Fruit fly (Drosophila melanogaster) whole organism, embryonic: ENCODE data around the gene CG31103.

Experiments used
- Aef1 ChIP-seq: fragments of 200-800 bp; sonication (Bioruptor generic); IDR thresholded peaks from 3 replicates; pipeline ENCODE4 v1.3.6; 2022; ENCODE audit warnings: missing biosample characterization, missing genetic modification characterization
- Antp ChIP-seq: fragments of 200-800 bp; sonication (Bioruptor generic); optimal IDR thresholded peaks from 3 replicates; lab custom pipeline; 2016; ENCODE audit warnings: missing biosample characterization, missing genetic modification characterization
- B-H1 ChIP-seq: fragments of 200-800 bp; sonication (Bioruptor generic); IDR thresholded peaks from 3 replicates; pipeline ENCODE4 v1.3.6; 2022; ENCODE audit warnings: missing biosample characterization, missing genetic modification characterization
- Bgb ChIP-seq: fragments of 200-800 bp; sonication (Bioruptor generic); IDR thresholded peaks from 2 replicates; pipeline ENCODE4 v1.3.6; 2022; ENCODE audit warnings: missing biosample characterization, missing genetic modification characterization; ENCODE audit not compliant: partially characterized antibody
- CG11696 ChIP-seq: fragments of 200-800 bp; sonication (Bioruptor generic); IDR thresholded peaks from 2 replicates; pipeline ENCODE4 v1.3.6; 2022; ENCODE audit warnings: missing biosample characterization, missing genetic modification characterization
- CG14014 ChIP-seq: fragments of 200-800 bp; sonication (Bioruptor generic); IDR thresholded peaks from 2 replicates; pipeline ENCODE4 v1.3.6; 2022; ENCODE audit warnings: missing biosample characterization, missing genetic modification characterization
- CG17186 ChIP-seq: fragments of 200-800 bp; sonication (Bioruptor generic); optimal IDR thresholded peaks from 3 replicates; lab custom pipeline; 2017; ENCODE audit warnings: missing biosample characterization, missing genetic modification reagents, missing genetic modification characterization
- CG1792 ChIP-seq: fragments of 200-800 bp; sonication (Bioruptor generic); optimal IDR thresholded peaks from 2 replicates; lab custom pipeline; 2016; ENCODE audit warnings: missing biosample characterization, missing genetic modification characterization
- CG1832 ChIP-seq: fragments of 200-800 bp; sonication (Bioruptor generic); optimal IDR thresholded peaks from 2 replicates; lab custom pipeline; 2017; ENCODE audit warnings: missing biosample characterization, mild to moderate bottlenecking, missing genetic modification characterization, inconsistent platforms
- CG2678 ChIP-seq: fragments of 200-800 bp; sonication (Bioruptor generic); optimal IDR thresholded peaks from 3 replicates; lab custom pipeline; 2019; ENCODE audit warnings: missing biosample characterization, mild to moderate bottlenecking, missing genetic modification characterization, moderate library complexity
- CG2712 ChIP-seq: fragments of 200-800 bp; optimal IDR thresholded peaks from 3 replicates; lab custom pipeline; 2019; ENCODE audit warnings: missing biosample characterization, mild to moderate bottlenecking, missing genetic modification characterization, moderate library complexity
- CG3163 ChIP-seq: fragments of 200-800 bp; sonication (Bioruptor generic); optimal IDR thresholded peaks from 3 replicates; lab custom pipeline; 2016; ENCODE audit warnings: missing biosample characterization, missing genetic modification characterization
- CG32772 ChIP-seq: fragments of 200-800 bp; sonication (Bioruptor generic); IDR thresholded peaks from 2 replicates; pipeline ENCODE4 v1.3.6; 2022; ENCODE audit warnings: missing biosample characterization, missing genetic modification characterization
- CG3726 ChIP-seq: fragments of 200-800 bp; sonication (Bioruptor generic); IDR thresholded peaks from 3 replicates; pipeline ENCODE4, ENCODE4 v1.3.6; 2022; ENCODE audit warnings: missing biosample characterization, missing genetic modification characterization
- CG4424 ChIP-seq: fragments of 200-800 bp; sonication (Bioruptor generic); optimal IDR thresholded peaks from 3 replicates; lab custom pipeline; 2016; ENCODE audit warnings: missing biosample characterization, missing genetic modification characterization
- CG4730 ChIP-seq: fragments of 200-800 bp; sonication (Bioruptor generic); IDR thresholded peaks from 2 replicates; pipeline ENCODE4 v1.3.6; 2022; ENCODE audit warnings: missing biosample characterization, missing genetic modification characterization
- CG6175 ChIP-seq: fragments of 200-800 bp; sonication (Bioruptor generic); IDR thresholded peaks from 3 replicates; pipeline ENCODE4 v1.3.6; 2022; ENCODE audit warnings: missing biosample characterization, missing genetic modification characterization
- CG7928 ChIP-seq: fragments of 200-800 bp; sonication (Bioruptor generic); optimal IDR thresholded peaks from 2 replicates; lab custom pipeline; 2017; ENCODE audit warnings: missing biosample characterization, mild to moderate bottlenecking, missing genetic modification characterization
- CG7987 ChIP-seq: fragments of 200-800 bp; sonication (Bioruptor generic); optimal IDR thresholded peaks from 2 replicates; lab custom pipeline; 2018; ENCODE audit warnings: missing biosample characterization, mild to moderate bottlenecking, missing genetic modification characterization, moderate library complexity
- CG9609 ChIP-seq: fragments of 200-800 bp; sonication (Bioruptor generic); optimal IDR thresholded peaks from 3 replicates; lab custom pipeline; 2016; ENCODE audit warnings: missing biosample characterization, missing genetic modification characterization
- CG9932 ChIP-seq: fragments of 200-800 bp; sonication (Bioruptor generic); IDR thresholded peaks from 2 replicates; pipeline ENCODE4 v1.3.6; 2022; ENCODE audit warnings: missing biosample characterization, missing genetic modification characterization
- CoRest ChIP-seq: fragments of 200-800 bp; sonication (Bioruptor generic); optimal IDR thresholded peaks from 3 replicates; lab custom pipeline; 2018; ENCODE audit warnings: missing biosample characterization, mild to moderate bottlenecking, missing genetic modification characterization, moderate library complexity
- Dek ChIP-seq: fragments of 200-800 bp; sonication (Bioruptor generic); optimal IDR thresholded peaks from 3 replicates; lab custom pipeline; 2019; ENCODE audit warnings: missing biosample characterization, mild to moderate bottlenecking, missing genetic modification characterization, moderate library complexity
- E2f1 ChIP-seq: fragments of 200-800 bp; sonication (Bioruptor generic); IDR thresholded peaks from 2 replicates; pipeline ENCODE4 v1.3.6; 2022; ENCODE audit warnings: missing biosample characterization, missing genetic modification characterization
- Fer2 ChIP-seq: fragments of 200-800 bp; sonication (Bioruptor generic); optimal IDR thresholded peaks from 2 replicates; lab custom pipeline; 2018; ENCODE audit warnings: missing biosample characterization, mild to moderate bottlenecking, missing genetic modification characterization, moderate library complexity
- Hsf ChIP-seq: fragments of 200-800 bp; sonication (Bioruptor generic); optimal IDR thresholded peaks from 3 replicates; lab custom pipeline; 2016; ENCODE audit warnings: missing biosample characterization, missing genetic modification characterization
- Lhr ChIP-seq: fragments of 200-800 bp; sonication (Bioruptor generic); optimal IDR thresholded peaks from 3 replicates; lab custom pipeline; 2017; ENCODE audit warnings: mild to moderate bottlenecking, missing biosample characterization, missing genetic modification reagents, missing genetic modification characterization
- Lpt ChIP-seq: fragments of >200 bp; optimal IDR thresholded peaks from 2 replicates; lab custom pipeline; 2018; ENCODE audit warnings: missing biosample characterization, missing genetic modification characterization
- Scr ChIP-seq: fragments of 200-800 bp; sonication (Bioruptor generic); IDR thresholded peaks from 2 replicates; pipeline ENCODE4 v1.3.6; 2022; ENCODE audit warnings: missing biosample characterization, missing genetic modification characterization; ENCODE audit not compliant: partially characterized antibody
- Sin3A ChIP-seq: fragments of >200 bp; optimal IDR thresholded peaks from 2 replicates; lab custom pipeline; 2018
- Stat92E ChIP-seq, 3 experiments: fragments of >200 bp in 2 of 3; fragments of 200-800 bp in 1 of 3; sonication (Bioruptor generic) in 1 of 3; optimal IDR thresholded peaks; 2 replicates each; lab custom pipeline; 2017 to 2019; ENCODE audit warnings: missing biosample characterization in 3 of 3, missing genetic modification characterization in 3 of 3, mild to moderate bottlenecking in 1 of 3, moderate library complexity in 1 of 3
- Xbp1 ChIP-seq: fragments of 200-800 bp; sonication (Bioruptor generic); optimal IDR thresholded peaks from 3 replicates; lab custom pipeline; 2016; ENCODE audit warnings: missing biosample characterization, mild to moderate bottlenecking, missing genetic modification characterization
- ac ChIP-seq: fragments of 200-800 bp; sonication (Bioruptor generic); optimal IDR thresholded peaks from 3 replicates; lab custom pipeline; 2017; ENCODE audit warnings: missing biosample characterization, mild to moderate bottlenecking, missing genetic modification characterization
- bab2 ChIP-seq: fragments of 200-800 bp; sonication (Bioruptor generic); optimal IDR thresholded peaks from 2 replicates; lab custom pipeline; 2016; ENCODE audit warnings: missing biosample characterization, missing genetic modification characterization
- crc ChIP-seq: fragments of 200-800 bp; sonication (Bioruptor generic); optimal IDR thresholded peaks from 2 replicates; lab custom pipeline; 2016; ENCODE audit warnings: missing biosample characterization, missing genetic modification characterization
- fd96Cb ChIP-seq: fragments of 200-800 bp; sonication (Bioruptor generic); optimal IDR thresholded peaks from 2 replicates; lab custom pipeline; 2018; ENCODE audit warnings: missing biosample characterization, mild to moderate bottlenecking, missing genetic modification characterization, moderate library complexity
- fu2 ChIP-seq: fragments of 200-800 bp; sonication (Bioruptor generic); optimal IDR thresholded peaks from 2 replicates; lab custom pipeline; 2016; ENCODE audit warnings: missing biosample characterization, missing genetic modification characterization
- grau ChIP-seq: fragments of 200-800 bp; optimal IDR thresholded peaks from 3 replicates; lab custom pipeline; 2019; ENCODE audit warnings: missing biosample characterization, mild to moderate bottlenecking, missing genetic modification characterization, moderate library complexity
- nmo ChIP-seq: fragments of 200-800 bp; sonication (Bioruptor generic); optimal IDR thresholded peaks from 2 replicates; lab custom pipeline; 2018; ENCODE audit warnings: missing biosample characterization, mild to moderate bottlenecking, missing genetic modification characterization, moderate library complexity
- odd ChIP-seq: fragments of 200-800 bp; sonication (Bioruptor generic); optimal IDR thresholded peaks from 2 replicates; lab custom pipeline; 2017; ENCODE audit warnings: missing biosample characterization, mild to moderate bottlenecking, missing genetic modification characterization
- pfk ChIP-seq: fragments of 200-800 bp; sonication (Bioruptor generic); optimal IDR thresholded peaks from 2 replicates; lab custom pipeline; 2018; ENCODE audit warnings: missing biosample characterization, mild to moderate bottlenecking, missing genetic modification characterization, moderate library complexity
- prd ChIP-seq, 3 experiments: fragments of >200 bp in 2 of 3; fragments of 200-800 bp in 1 of 3; sonication (Bioruptor generic) in 1 of 3; optimal IDR thresholded peaks in 2 of 3; IDR thresholded peaks in 1 of 3; 2 replicates in 2 of 3; 3 replicates in 1 of 3; pipeline versions ENCODE4 v1.3.6 to Lab custom; 2017 to 2022; ENCODE audit warnings: missing biosample characterization in 1 of 3, missing genetic modification characterization in 1 of 3
- sens ChIP-seq: fragments of 200-800 bp; sonication (Bioruptor generic); peaks from one replicate; lab custom pipeline; 2016; ENCODE audit warnings: missing biosample characterization, missing genetic modification characterization
- slbo ChIP-seq: fragments of 200-800 bp; sonication (Bioruptor generic); IDR thresholded peaks from 2 replicates; pipeline ENCODE4 v1.3.6; 2022; ENCODE audit warnings: missing biosample characterization, missing genetic modification characterization
- sqz ChIP-seq: fragments of 200-800 bp; sonication (Bioruptor generic); optimal IDR thresholded peaks from 3 replicates; lab custom pipeline; 2018; ENCODE audit warnings: missing biosample characterization, mild to moderate bottlenecking, missing genetic modification characterization
- tgo ChIP-seq: fragments of 200-800 bp; sonication (Bioruptor generic); IDR thresholded peaks from 3 replicates; pipeline ENCODE4 v1.3.6; 2022; ENCODE audit warnings: missing biosample characterization, missing genetic modification characterization
- tx ChIP-seq: fragments of 200-800 bp; sonication (Bioruptor generic); optimal IDR thresholded peaks from 2 replicates; lab custom pipeline; 2016; ENCODE audit warnings: missing biosample characterization, missing genetic modification characterization
- wor ChIP-seq: fragments of 200-800 bp; sonication (Bioruptor generic); IDR thresholded peaks from 2 replicates; pipeline ENCODE4 v1.3.6; 2022; ENCODE audit warnings: missing biosample characterization, missing genetic modification characterization
- zen2 ChIP-seq: fragments of 200-800 bp; sonication (Bioruptor generic); IDR thresholded peaks from 3 replicates; pipeline ENCODE4 v1.3.6; 2022; ENCODE audit warnings: missing biosample characterization, missing genetic modification characterization; ENCODE audit not compliant: partially characterized antibody

Gene CG31103

DNA sequence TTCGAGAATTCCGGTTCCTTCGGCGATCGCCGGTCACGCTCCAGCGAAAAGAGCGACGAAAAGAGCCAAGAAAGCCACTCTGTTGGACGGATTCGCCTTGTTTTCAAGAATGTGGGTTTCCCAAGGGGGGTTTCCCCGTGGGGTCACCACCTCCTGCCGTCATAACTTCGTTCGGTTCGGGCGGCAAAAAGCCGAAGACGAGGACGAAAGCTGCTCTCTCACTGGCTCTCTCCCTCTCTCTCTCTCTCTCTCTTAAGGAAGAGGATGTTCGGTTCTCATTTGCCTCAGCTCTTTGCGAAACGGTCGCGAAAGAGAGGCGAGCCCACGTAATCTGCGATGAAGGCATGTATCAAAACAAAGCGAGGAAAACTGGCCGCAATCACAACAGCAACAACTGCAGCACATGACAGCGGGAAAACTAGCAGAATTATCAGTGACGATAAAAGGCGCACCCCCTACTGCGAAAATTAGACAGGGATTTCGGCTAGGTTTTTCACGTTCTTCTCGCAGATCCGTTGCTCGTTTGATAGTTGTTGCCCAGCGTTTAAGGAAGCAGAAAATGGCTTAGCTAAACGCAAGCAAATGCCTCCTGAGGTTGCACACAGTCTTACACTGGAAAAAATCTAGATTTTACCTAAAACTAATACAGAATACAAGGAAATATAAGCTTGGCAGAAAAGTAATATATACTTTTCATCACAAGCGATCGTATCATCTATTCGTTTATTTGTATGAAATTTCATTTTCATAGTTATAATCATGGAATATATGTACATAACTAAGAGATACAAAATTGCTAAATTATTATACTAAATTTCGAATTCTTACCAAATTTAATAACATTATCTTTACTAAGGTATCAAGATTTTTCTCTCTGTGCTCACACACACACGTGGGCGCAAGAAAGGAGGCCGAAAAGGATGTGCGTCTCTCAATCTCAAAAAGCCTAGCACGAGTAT is 35.4 kb upstream of the CG31103 start, which contains the start of gene dan (continued):
- TF ChIP-seq zen2 (no peak), tgo (GFP tag; lab: Robert Waterston, UW) (no peak), sens (GFP tag; lab: Kevin White, UChicago) (peak; percentile 83), CG17186 (GFP tag; lab: Kevin White, UChicago) (no peak), grau (peak; percentile 68), CoRest (peak; percentile 68), sqz (GFP tag; lab: Kevin White, UChicago) (no peak), E2f1 (GFP tag; lab: Robert Waterston, UW) (no peak), CG2712 (tag; lab: Kevin White, UChicago) (peak; percentile 66), Scr (no peak), wor (GFP tag; lab: Robert Waterston, UW) (no peak), pfk (GFP tag; lab: Kevin White, UChicago) (no peak), Dek (tag; lab: Kevin White, UChicago) (peak; percentile 41), CG6175 (GFP tag; lab: Robert Waterston, UW) (no peak), tx (no peak), CG2678 (tag; lab: Kevin White, UChicago) (peak; percentile 68), nmo (GFP tag; lab: Kevin White, UChicago) (peak; percentile 71), CG3726 (GFP tag; lab: Robert Waterston, UW) (no peak), CG4730 (no peak), CG9932 (GFP tag; lab: Robert Waterston, UW) (no peak), slbo (peak; percentile 49; the same call in 1 of the 2 replicates), Fer2 (tag; lab: Kevin White, UChicago) (no peak), CG1832 (peak; percentile 11), ac (GFP tag; lab: Kevin White, UChicago) (peak; percentile 29), CG4424 (GFP tag; lab: Kevin White, UChicago) (peak; percentile 40), CG1792 (GFP tag; lab: Kevin White, UChicago) (no peak), CG3163 (peak; percentile 65), prd (optimal IDR thresholded peaks at IDR 0.05; lab: Kevin White, UChicago) (no peak), prd (GFP tag; IDR thresholded peaks at IDR 0.05; lab: Robert Waterston, UW) (peak; percentile 83), Lpt (GFP tag; lab: Kevin White, UChicago) (no peak), CG14014 (GFP tag; lab: Robert Waterston, UW) (no peak), Stat92E (GFP tag; optimal IDR thresholded peaks at IDR 0.05; lab: Kevin White, UChicago) (no peak), Aef1 (no peak), CG7987 (GFP tag; lab: Kevin White, UChicago) (no peak), Sin3A (lab: Kevin White, UChicago) (no peak), crc (no peak), CG11696 (no peak), CG9609 (GFP tag; lab: Kevin White, UChicago) (no peak), Antp (GFP tag; lab: Kevin White, UChicago) (no peak), odd (GFP tag; lab: Kevin White, UChicago) (peak; percentile 5), fd96Cb (peak; percentile 38), Xbp1 (GFP tag; lab: Kevin White, UChicago) (peak; percentile 45), bab2 (GFP tag; lab: Kevin White, UChicago) (no peak), CG32772 (GFP tag; lab: Robert Waterston, UW) (no peak), Hsf (no peak), CG7928 (GFP tag; lab: Kevin White, UChicago) (no peak), Bgb (GFP tag; lab: Robert Waterston, UW) (no peak), Lhr (GFP tag; lab: Kevin White, UChicago) (no peak), B-H1 (no peak), fu2 (GFP tag; lab: Kevin White, UChicago) (no peak)
